Worm (Caenorhabditis elegans) whole organism, L2 larva: Measurements from ENCODE around the gene F20E11.18.

Source experiments
- F13H6.1 ChIP-seq: sonication (generic microtip); optimal IDR thresholded peaks from 2 replicates; lab custom pipeline; 2016; ENCODE audit warnings: missing genetic modification characterization, missing compliant biosample characterization
- aly-2 ChIP-seq: fragments of 150-350 bp; optimal IDR thresholded peaks from 2 replicates; lab custom pipeline; 2014; ENCODE audit warnings: missing biosample characterization, missing genetic modification characterization
- ama-1 ChIP-seq: fragments of 150-350 bp; optimal IDR thresholded peaks from 2 replicates; lab custom pipeline; 2018; ENCODE audit warnings: inconsistent platforms
- ceh-16 ChIP-seq: fragments of 150-350 bp; optimal IDR thresholded peaks from 2 replicates; lab custom pipeline; 2014; ENCODE audit warnings: missing biosample characterization, missing genetic modification characterization
- ceh-82 ChIP-seq: fragments of 150-350 bp; optimal IDR thresholded peaks from 2 replicates; lab custom pipeline; 2014; ENCODE audit warnings: missing biosample characterization, missing genetic modification characterization
- lin-13 ChIP-seq: fragments of 150-350 bp; optimal IDR thresholded peaks from 2 replicates; lab custom pipeline; 2014; ENCODE audit warnings: missing biosample characterization, missing genetic modification reagents, missing genetic modification characterization
- lsy-2 ChIP-seq, 2 experiments: fragments of 150-350 bp in 1 of 2; sonication (generic microtip) in 1 of 2; optimal IDR thresholded peaks; 2 replicates each; lab custom pipeline; 2014 to 2017; ENCODE audit warnings: missing biosample characterization in 2 of 2, missing genetic modification characterization in 2 of 2
- mbf-1 ChIP-seq: sonication (generic microtip); optimal IDR thresholded peaks from 2 replicates; lab custom pipeline; 2017; ENCODE audit warnings: missing biosample characterization, missing genetic modification characterization
- mdl-1 ChIP-seq, 2 experiments: fragments of 150-350 bp in 1 of 2; sonication (generic microtip) in 1 of 2; optimal IDR thresholded peaks; 2 replicates each; lab custom pipeline; 2017; ENCODE audit warnings: missing biosample characterization in 2 of 2, missing genetic modification characterization in 2 of 2
- nhr-11 ChIP-seq: fragments of 150-350 bp; optimal IDR thresholded peaks from 2 replicates; lab custom pipeline; 2014; ENCODE audit warnings: missing biosample characterization, missing genetic modification characterization
- nhr-6 ChIP-seq: fragments of 150-350 bp; optimal IDR thresholded peaks from 2 replicates; lab custom pipeline; 2014; ENCODE audit warnings: missing biosample characterization, missing genetic modification characterization
- skn-1 ChIP-seq: sonication (generic microtip); optimal IDR thresholded peaks from 2 replicates; lab custom pipeline; 2017; ENCODE audit warnings: missing biosample characterization, missing genetic modification characterization
- snpc-4 ChIP-seq: fragments of 150-350 bp; optimal IDR thresholded peaks from 2 replicates; lab custom pipeline; 2014; ENCODE audit warnings: missing biosample characterization, missing genetic modification characterization
- unc-62 ChIP-seq: fragments of 150-350 bp; optimal IDR thresholded peaks from 2 replicates; lab custom pipeline; 2014; ENCODE audit warnings: missing biosample characterization, missing genetic modification reagents, missing genetic modification characterization

DNA sequence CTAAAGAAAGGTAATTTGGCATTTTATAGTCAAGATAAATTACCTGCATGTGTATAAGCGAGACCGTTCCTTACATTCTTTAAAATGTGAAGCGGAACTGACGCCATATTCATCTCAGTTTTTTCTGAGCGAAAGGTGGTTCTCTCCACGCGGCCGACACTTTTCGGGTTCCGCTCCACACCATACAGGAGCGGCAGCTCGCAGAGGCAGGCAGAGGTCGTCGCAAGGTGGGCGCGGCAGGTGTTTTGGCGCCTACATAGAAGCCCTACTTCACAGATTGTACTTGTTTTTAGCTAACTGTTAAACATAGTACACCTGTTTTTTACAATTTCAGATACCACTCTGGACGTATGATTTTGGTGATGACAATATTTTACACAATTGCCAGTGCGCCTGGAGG lies 31.5 kb upstream of the F20E11.18 start:
- TF ChIP-seq aly-2 (tag; lab: Kevin White, UChicago) = no peak
- TF ChIP-seq mbf-1 (tag; lab: Kevin White, UChicago) = no peak
- no peak for TF ChIP-seq lsy-2 (tag; optimal IDR thresholded peaks at IDR 0.05; lab: Kevin White, UChicago)
- no peak for TF ChIP-seq nhr-11 (tag; lab: Kevin White, UChicago)
- no peak for TF ChIP-seq mdl-1 (tag; optimal IDR thresholded peaks at IDR 0.05; lab: Kevin White, UChicago)
- TF ChIP-seq skn-1 (tag; lab: Kevin White, UChicago) = no peak
- TF ChIP-seq ama-1 (lab: Kevin White, UChicago) = no peak
- TF ChIP-seq nhr-6 (tag; lab: Kevin White, UChicago) = no peak
- TF ChIP-seq ceh-82 (tag; lab: Kevin White, UChicago) = no peak
- no peak for TF ChIP-seq lin-13 (GFP tag; lab: Kevin White, UChicago)
- no peak for TF ChIP-seq ceh-16 (tag; lab: Kevin White, UChicago)
- TF ChIP-seq snpc-4 (tag; lab: Kevin White, UChicago) = no peak
- TF ChIP-seq unc-62 (GFP tag; lab: Kevin White, UChicago) = no peak
- TF ChIP-seq F13H6.1 (tag; lab: Kevin White, UChicago) = no peak
